Worm (Caenorhabditis elegans) whole organism, L1 larva: Measurements from ENCODE around the gene srd-19.
A peak's percentile ranks its signal among the peaks of the same experiment; 100 is the strongest.

Source experiments
- F16B12.6 ChIP-seq: fragments of 150-350 bp; optimal IDR thresholded peaks from 2 replicates; lab custom pipeline; 2014; ENCODE audit warnings: missing biosample characterization, missing genetic modification characterization
- aha-1 ChIP-seq: fragments of 150-350 bp; optimal IDR thresholded peaks from 2 replicates; lab custom pipeline; 2014; ENCODE audit warnings: missing biosample characterization, missing genetic modification characterization
- alr-1 ChIP-seq: fragments of 200-800 bp; sonication (Bioruptor generic); optimal IDR thresholded peaks from 2 replicates; lab custom pipeline; 2018; ENCODE audit warnings: borderline replicate concordance, mild to moderate bottlenecking, missing genetic modification characterization, missing compliant biosample characterization
- ama-1 ChIP-seq: fragments of 150-350 bp; optimal IDR thresholded peaks from 2 replicates; lab custom pipeline; 2014
- ceh-63 ChIP-seq: fragments of 200-800 bp; sonication (Bioruptor generic); optimal IDR thresholded peaks from 2 replicates; lab custom pipeline; 2018; ENCODE audit warnings: mild to moderate bottlenecking, missing genetic modification characterization, missing compliant biosample characterization
- ceh-82 ChIP-seq, 3 experiments: fragments of 150-350 bp in 1 of 3; sonication (generic microtip) in 2 of 3; optimal IDR thresholded peaks; 2 replicates each; lab custom pipeline; 2014 to 2017; ENCODE audit warnings: missing biosample characterization in 3 of 3, missing genetic modification characterization in 3 of 3
- ces-1 ChIP-seq: fragments of 150-350 bp; optimal IDR thresholded peaks from 2 replicates; lab custom pipeline; 2014; ENCODE audit warnings: missing biosample characterization, missing genetic modification reagents, missing genetic modification characterization
- dpl-1 ChIP-seq, 3 experiments: fragments of 150-350 bp in 2 of 3; sonication (generic microtip) in 1 of 3; optimal IDR thresholded peaks; 2 replicates each; lab custom pipeline; 2014 to 2017; ENCODE audit warnings: missing biosample characterization in 3 of 3, missing genetic modification characterization in 3 of 3, missing genetic modification reagents in 3 of 3
- efl-1 ChIP-seq, 4 experiments: fragments of 150-350 bp; optimal IDR thresholded peaks in 3 of 4; peaks in 1 of 4; 1 replicate in 1 of 4; 2 replicates in 3 of 4; lab custom pipeline; 2014; ENCODE audit warnings: missing biosample characterization in 2 of 4, missing genetic modification characterization in 2 of 4, missing genetic modification reagents in 2 of 4
- efl-3 ChIP-seq: fragments of 200-800 bp; sonication (Bioruptor generic); optimal IDR thresholded peaks from 2 replicates; lab custom pipeline; 2018; ENCODE audit warnings: mild to moderate bottlenecking, missing genetic modification characterization, missing compliant biosample characterization
- egl-13 ChIP-seq: sonication (generic microtip); optimal IDR thresholded peaks from 2 replicates; lab custom pipeline; 2016; ENCODE audit warnings: missing genotype, missing genetic modification reagents, missing genetic modification characterization, missing compliant biosample characterization
- egl-27 ChIP-seq, 2 experiments: fragments of 150-350 bp in 1 of 2; sonication (generic microtip); optimal IDR thresholded peaks; 3 replicates each; lab custom pipeline; 2017 to 2018; ENCODE audit warnings: missing biosample characterization in 2 of 2, missing genetic modification characterization in 2 of 2, missing genetic modification reagents in 2 of 2
- elt-2 ChIP-seq: sonication (generic microtip); optimal IDR thresholded peaks from 2 replicates; lab custom pipeline; 2016; ENCODE audit warnings: missing genetic modification characterization, mild to moderate bottlenecking, inconsistent platforms, missing compliant biosample characterization, missing genetic modification reagents
- ets-5 ChIP-seq: fragments of 200-800 bp; sonication (Bioruptor generic); IDR thresholded peaks from 2 replicates; pipeline ENCODE4 v1.3.6; 2022; ENCODE audit warnings: missing genetic modification characterization, missing compliant biosample characterization
- fkh-4 ChIP-seq: sonication (generic microtip); optimal IDR thresholded peaks from 2 replicates; lab custom pipeline; 2016; ENCODE audit warnings: missing compliant biosample characterization, missing genetic modification characterization, borderline replicate concordance
- fkh-8 ChIP-seq: sonication (generic microtip); optimal IDR thresholded peaks from 2 replicates; lab custom pipeline; 2016; ENCODE audit warnings: mild to moderate bottlenecking, missing genetic modification characterization, missing compliant biosample characterization
- fos-1 ChIP-seq: fragments of 150-350 bp; optimal IDR thresholded peaks from 2 replicates; lab custom pipeline; 2014; ENCODE audit warnings: missing biosample characterization, missing genetic modification characterization
- grh-1 ChIP-seq: fragments of 200-800 bp; sonication (Bioruptor generic); IDR thresholded peaks from 2 replicates; pipeline ENCODE4 v1.3.6; 2022; ENCODE audit warnings: missing genetic modification reagents, missing genetic modification characterization, missing compliant biosample characterization
- irx-1 ChIP-seq: sonication (generic microtip); optimal IDR thresholded peaks from 2 replicates; lab custom pipeline; 2016; ENCODE audit warnings: missing genetic modification characterization, missing compliant biosample characterization
- isw-1 ChIP-seq: fragments of 200-800 bp; sonication (Bioruptor generic); IDR thresholded peaks from 2 replicates; pipeline ENCODE4 v1.3.6; 2022; ENCODE audit warnings: missing genetic modification characterization, missing compliant biosample characterization
- lin-14 ChIP-seq: fragments of 200-800 bp; sonication (Bioruptor generic); optimal IDR thresholded peaks from 2 replicates; lab custom pipeline; 2018; ENCODE audit warnings: mild to moderate bottlenecking, missing genetic modification characterization, moderate library complexity, missing compliant biosample characterization
- lin-35 ChIP-seq, 2 experiments: fragments of 150-350 bp; optimal IDR thresholded peaks; 2 replicates each; lab custom pipeline; 2014; ENCODE audit warnings: missing biosample characterization in 2 of 2, missing genetic modification characterization in 2 of 2, missing genetic modification reagents in 2 of 2
- lir-3 ChIP-seq: sonication (generic microtip); optimal IDR thresholded peaks from 2 replicates; lab custom pipeline; 2016; ENCODE audit warnings: mild to moderate bottlenecking, missing genetic modification characterization, moderate library complexity, missing compliant biosample characterization; ENCODE audit not compliant: poor library complexity
- lsy-2 ChIP-seq, 2 experiments: fragments of 150-350 bp; optimal IDR thresholded peaks; 2 replicates each; lab custom pipeline; 2014; ENCODE audit warnings: missing biosample characterization in 2 of 2, missing genetic modification characterization in 2 of 2
- mab-9 ChIP-seq: fragments of 200-800 bp; sonication (Bioruptor generic); IDR thresholded peaks from 2 replicates; pipeline ENCODE4 v1.3.6; 2022; ENCODE audit warnings: missing genetic modification reagents, missing genetic modification characterization, missing compliant biosample characterization
- mdl-1 ChIP-seq, 2 experiments: fragments of 150-350 bp; optimal IDR thresholded peaks; 2 replicates each; lab custom pipeline; 2014 to 2017; ENCODE audit warnings: missing biosample characterization in 2 of 2, missing genetic modification characterization in 2 of 2, inconsistent platforms in 1 of 2
- nhr-11 ChIP-seq: fragments of 150-350 bp; optimal IDR thresholded peaks from 2 replicates; lab custom pipeline; 2014; ENCODE audit warnings: missing biosample characterization, missing genetic modification characterization
- nhr-19 ChIP-seq: fragments of 200-800 bp; sonication (Bioruptor generic); conservative IDR thresholded peaks from 2 replicates; pipeline ENCODE4 v1.3.6; 2022; ENCODE audit warnings: missing genetic modification characterization, missing compliant biosample characterization
- nhr-237 ChIP-seq: fragments of 150-350 bp; optimal IDR thresholded peaks from 2 replicates; lab custom pipeline; 2014; ENCODE audit warnings: missing biosample characterization, missing genetic modification characterization
- nhr-47 ChIP-seq: sonication (generic microtip); optimal IDR thresholded peaks from 2 replicates; lab custom pipeline; 2016; ENCODE audit warnings: mild to moderate bottlenecking, missing genetic modification characterization, moderate library complexity, missing compliant biosample characterization
- nhr-71 ChIP-seq: sonication (generic microtip); optimal IDR thresholded peaks from 2 replicates; lab custom pipeline; 2016; ENCODE audit warnings: mild to moderate bottlenecking, missing genetic modification characterization, moderate library complexity, missing compliant biosample characterization
- nhr-76 ChIP-seq: sonication (generic microtip); optimal IDR thresholded peaks from 2 replicates; lab custom pipeline; 2017; ENCODE audit warnings: missing biosample characterization, missing genetic modification characterization
- nhr-77 ChIP-seq: fragments of 150-350 bp; optimal IDR thresholded peaks from 2 replicates; lab custom pipeline; 2014; ENCODE audit warnings: missing biosample characterization, missing genetic modification characterization
- nhr-84 ChIP-seq: sonication (generic microtip); optimal IDR thresholded peaks from 2 replicates; lab custom pipeline; 2017; ENCODE audit warnings: missing biosample characterization, missing genetic modification characterization
- nhr-90 ChIP-seq: sonication (generic microtip); optimal IDR thresholded peaks from 2 replicates; lab custom pipeline; 2016; ENCODE audit warnings: mild to moderate bottlenecking, missing genetic modification characterization, missing compliant biosample characterization; ENCODE audit not compliant: poor library complexity
- pag-3 ChIP-seq: sonication (generic microtip); optimal IDR thresholded peaks from 2 replicates; lab custom pipeline; 2017; ENCODE audit warnings: missing genetic modification characterization, mild to moderate bottlenecking, missing compliant biosample characterization, antibody characterized with exemption, borderline replicate concordance; ENCODE audit not compliant: insufficient read depth
- pqm-1 ChIP-seq: sonication (generic microtip); optimal IDR thresholded peaks from 3 replicates; lab custom pipeline; 2017; ENCODE audit warnings: missing biosample characterization, missing genetic modification characterization
- skn-1 ChIP-seq: fragments of 150-350 bp; optimal IDR thresholded peaks from 2 replicates; lab custom pipeline; 2014; ENCODE audit warnings: missing biosample characterization, missing genetic modification characterization
- snu-23 ChIP-seq: sonication (generic microtip); optimal IDR thresholded peaks from 2 replicates; lab custom pipeline; 2016; ENCODE audit warnings: missing genetic modification characterization, missing compliant biosample characterization
- sox-4 ChIP-seq: sonication (generic microtip); optimal IDR thresholded peaks from 2 replicates; lab custom pipeline; 2016; ENCODE audit warnings: missing genetic modification characterization, missing compliant biosample characterization
- sptf-1 ChIP-seq: fragments of 150-350 bp; optimal IDR thresholded peaks from 2 replicates; lab custom pipeline; 2014; ENCODE audit warnings: missing biosample characterization, missing genetic modification characterization
- sup-37 ChIP-seq: fragments of 200-800 bp; sonication (Bioruptor generic); optimal IDR thresholded peaks from 2 replicates; lab custom pipeline; 2018; ENCODE audit warnings: mild to moderate bottlenecking, missing genetic modification characterization, missing compliant biosample characterization
- swsn-7 ChIP-seq: sonication (generic microtip); optimal IDR thresholded peaks from 2 replicates; lab custom pipeline; 2016; ENCODE audit warnings: missing genetic modification characterization, missing compliant biosample characterization
- tlp-1 ChIP-seq: fragments of 150-350 bp; optimal IDR thresholded peaks from 2 replicates; lab custom pipeline; 2014; ENCODE audit warnings: missing biosample characterization, missing genetic modification characterization
- unc-130 ChIP-seq: fragments of 150-350 bp; optimal IDR thresholded peaks from 2 replicates; lab custom pipeline; 2017; ENCODE audit warnings: missing biosample characterization, missing genetic modification characterization, inconsistent platforms
- unc-30 ChIP-seq: sonication (generic microtip); optimal IDR thresholded peaks from 2 replicates; lab custom pipeline; 2017; ENCODE audit warnings: missing biosample characterization, missing genetic modification characterization
- unc-86 ChIP-seq: sonication (generic microtip); optimal IDR thresholded peaks from 2 replicates; lab custom pipeline; 2016; ENCODE audit warnings: missing genetic modification characterization, missing compliant biosample characterization
- vab-15 ChIP-seq: sonication (generic microtip); optimal IDR thresholded peaks from 2 replicates; lab custom pipeline; 2017; ENCODE audit warnings: missing genotype, mild to moderate bottlenecking, missing genetic modification characterization, missing compliant biosample characterization
- xbp-1 ChIP-seq: sonication (generic microtip); optimal IDR thresholded peaks from 2 replicates; lab custom pipeline; 2016; ENCODE audit warnings: missing genetic modification characterization, missing compliant biosample characterization
- zag-1 ChIP-seq: fragments of 150-350 bp; optimal IDR thresholded peaks from 2 replicates; lab custom pipeline; 2014; ENCODE audit warnings: missing biosample characterization, missing genetic modification characterization

The srd-19 gene

DNA sequence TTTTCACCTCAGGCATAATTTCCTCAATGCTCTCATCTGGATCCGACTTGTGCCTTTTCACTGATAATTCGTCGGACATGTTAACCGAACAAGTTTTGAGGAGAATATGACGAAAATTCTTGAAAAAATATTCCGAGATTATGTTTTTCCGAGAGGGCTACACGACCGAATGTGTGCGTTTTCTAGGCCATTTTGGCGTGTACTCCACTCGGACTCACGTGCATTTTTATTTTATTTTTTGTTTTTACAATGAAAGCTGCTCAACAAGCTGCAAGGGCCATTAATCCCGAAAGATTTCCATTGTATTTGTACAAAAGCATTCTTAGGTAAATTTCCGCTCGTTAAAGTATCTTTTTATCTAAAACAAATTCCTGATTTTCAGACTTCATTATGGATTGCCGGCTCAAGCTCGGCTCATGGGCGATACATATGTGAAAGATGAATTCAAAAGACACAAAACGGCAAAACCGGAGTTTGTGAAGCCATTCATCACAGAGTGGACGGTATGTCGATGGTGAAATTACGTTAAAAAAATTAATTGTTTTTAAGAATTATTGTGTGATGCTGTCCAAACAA, 39.7 kb upstream of the srd-19 start, which contains the start of the genes F25H9.6 and F25H9.7 (continued):
- TF ChIP-seq isw-1 (GFP tag; lab: Robert Waterston, UW), result peak; percentile 83
- TF ChIP-seq lir-3 (tag; lab: Kevin White, UChicago), result peak; percentile 99
- peak; percentile 79 to 87 for TF ChIP-seq lsy-2 (tag; optimal IDR thresholded peaks at IDR 0.05; lab: Kevin White, UChicago)
- peak; percentile 72 for TF ChIP-seq fos-1 (tag; lab: Kevin White, UChicago)
- peak; percentile 97 for TF ChIP-seq irx-1
- TF ChIP-seq unc-30, result no peak
- peak; percentile 88 for TF ChIP-seq efl-3 (GFP tag; lab: Kevin White, UChicago)
- TF ChIP-seq nhr-47 (tag; lab: Kevin White, UChicago), result peak; percentile 96
- TF ChIP-seq pag-3 (tag; lab: Kevin White, UChicago), result no peak
- no peak for TF ChIP-seq sptf-1 (tag; lab: Kevin White, UChicago)
- TF ChIP-seq nhr-76 (tag; lab: Kevin White, UChicago), result peak; percentile 48
- TF ChIP-seq egl-27 (tag; optimal IDR thresholded peaks at IDR 0.05; lab: Kevin White, UChicago), result no peak
- TF ChIP-seq lin-35 (GFP tag; optimal IDR thresholded peaks at IDR 0.05; lab: Kevin White, UChicago), result peak; percentile 63 to 84
- peak; percentile 41 for TF ChIP-seq nhr-77 (tag; lab: Kevin White, UChicago)
- TF ChIP-seq alr-1, result no peak
- TF ChIP-seq aha-1 (tag; lab: Kevin White, UChicago), result no peak
- TF ChIP-seq egl-13 (tag; lab: Kevin White, UChicago), result peak; percentile 94
- no peak for TF ChIP-seq ets-5
- peak; percentile 97 for TF ChIP-seq sox-4 (tag; lab: Kevin White, UChicago)
- TF ChIP-seq xbp-1 (tag; lab: Kevin White, UChicago), result peak; percentile 91
- peak; percentile 37 to 96 for TF ChIP-seq mdl-1 (tag; optimal IDR thresholded peaks at IDR 0.05; lab: Kevin White, UChicago)
- TF ChIP-seq elt-2 (tag; lab: Kevin White, UChicago), result peak; percentile 87
- peak; percentile 80 to 83 for TF ChIP-seq efl-1 (optimal IDR thresholded peaks at IDR 0.05; lab: Kevin White, UChicago)
- TF ChIP-seq efl-1 (GFP tag; optimal IDR thresholded peaks at IDR 0.05 in 1 of 2; lab: Kevin White, UChicago), result peak; percentile 77 to 97
- TF ChIP-seq sup-37 (GFP tag; lab: Kevin White, UChicago), result peak; percentile 80
- peak; percentile 96 for TF ChIP-seq fkh-8 (tag; lab: Kevin White, UChicago)
- peak; percentile 93 for TF ChIP-seq nhr-19 (GFP tag; lab: Robert Waterston, UW)
- no peak for TF ChIP-seq nhr-237 (tag; lab: Kevin White, UChicago)
- no peak for TF ChIP-seq ces-1
- TF ChIP-seq ama-1 (lab: Kevin White, UChicago), result no peak
- peak; percentile 94 for TF ChIP-seq swsn-7
- peak; percentile 85 for TF ChIP-seq grh-1
- peak; percentile 51 for TF ChIP-seq skn-1 (tag; lab: Kevin White, UChicago)
- TF ChIP-seq nhr-84 (tag; lab: Kevin White, UChicago), result no peak
- peak; percentile 28 for TF ChIP-seq pqm-1 (tag; lab: Kevin White, UChicago)
- peak; percentile 88 for TF ChIP-seq unc-86 (tag; lab: Kevin White, UChicago)
- TF ChIP-seq mab-9 (GFP tag; lab: Robert Waterston, UW), result peak; percentile 94
- TF ChIP-seq nhr-71 (tag; lab: Kevin White, UChicago), result peak; percentile 96
- TF ChIP-seq lin-14 (GFP tag; lab: Kevin White, UChicago), result peak; percentile 87
- TF ChIP-seq dpl-1 (GFP tag; optimal IDR thresholded peaks at IDR 0.05; lab: Kevin White, UChicago), result peak; percentile 70 to 85 (median 79)
- TF ChIP-seq, all 84 proteins: peak for 67

DNA sequence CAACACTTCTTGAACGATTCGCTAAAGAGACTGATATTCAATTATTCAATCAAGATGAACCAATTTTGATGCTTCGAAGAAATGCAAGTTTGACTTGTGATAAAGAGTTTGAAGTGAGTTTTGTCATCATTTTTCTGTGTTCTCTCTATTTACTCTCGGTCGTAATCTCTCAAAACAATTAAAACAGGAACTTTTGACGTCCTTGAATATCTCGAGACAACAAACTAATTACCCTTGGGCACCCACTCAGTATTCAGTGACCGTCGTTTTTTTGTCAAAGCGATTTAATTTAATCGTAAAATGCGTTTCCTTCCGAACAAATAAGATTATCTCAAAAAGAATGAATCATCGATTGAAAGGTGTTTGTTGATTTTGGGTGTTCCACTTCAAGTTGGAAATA, 35.6 kb upstream of the srd-19 start:
- TF ChIP-seq nhr-90 (tag; lab: Kevin White, UChicago) (no peak), fkh-4 (tag; lab: Kevin White, UChicago) (no peak), xbp-1 (tag; lab: Kevin White, UChicago) (no peak), snu-23 (GFP tag; lab: Kevin White, UChicago) (peak; percentile 4), zag-1 (no peak), nhr-77 (tag; lab: Kevin White, UChicago) (no peak), isw-1 (GFP tag; lab: Robert Waterston, UW) (no peak), vab-15 (tag; lab: Kevin White, UChicago) (no peak), ceh-63 (no peak), F16B12.6 (no peak), ceh-82 (tag; optimal IDR thresholded peaks at IDR 0.05; lab: Kevin White, UChicago) (no peak), ets-5 (no peak), skn-1 (tag; lab: Kevin White, UChicago) (peak; percentile 73), unc-130 (no peak), lin-35 (GFP tag; optimal IDR thresholded peaks at IDR 0.05; lab: Kevin White, UChicago) (no peak), sptf-1 (tag; lab: Kevin White, UChicago) (no peak), nhr-11 (tag; lab: Kevin White, UChicago) (no peak), tlp-1 (no peak), grh-1 (no peak), nhr-71 (tag; lab: Kevin White, UChicago) (peak; percentile 20)
